Worm (Caenorhabditis elegans): ENCODE results near the gene nos-3.

DNA sequence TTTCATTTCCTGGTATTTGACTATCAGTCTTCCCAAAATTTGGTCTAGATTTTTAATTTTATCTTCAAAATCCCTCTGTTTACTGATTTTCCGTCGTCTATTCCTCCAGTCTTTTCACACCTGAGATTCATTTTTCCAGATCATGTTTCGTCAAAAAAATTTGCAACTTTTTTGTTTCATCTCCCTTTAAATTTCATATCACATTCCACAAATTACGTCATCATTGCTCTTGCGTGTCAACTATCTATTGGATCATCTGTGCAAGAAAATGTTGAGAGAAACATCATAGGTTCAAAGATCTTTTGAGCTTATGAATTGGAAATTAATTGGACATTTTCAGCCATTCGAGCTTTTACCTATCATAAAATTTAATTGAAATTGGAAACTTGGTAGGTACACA lies 13.3 kb downstream of the nos-3 start:
- TF ChIP-seq unc-39 (tag; optimal IDR thresholded peaks at IDR 0.05): no peak
- no peak for TF ChIP-seq elt-1 (tag; optimal IDR thresholded peaks at IDR 0.05)
- TF ChIP-seq skn-1 (tag; optimal IDR thresholded peaks at IDR 0.05): no peak
- TF ChIP-seq egl-5 (tag; optimal IDR thresholded peaks at IDR 0.05): no peak
- TF ChIP-seq pqm-1 (tag; optimal IDR thresholded peaks at IDR 0.05): no peak
- no peak for TF ChIP-seq ceh-16 (tag; optimal IDR thresholded peaks at IDR 0.05)
- no peak for TF ChIP-seq elt-3 (tag; optimal IDR thresholded peaks at IDR 0.05)
- TF ChIP-seq nhr-12 (tag; optimal IDR thresholded peaks at IDR 0.05): no peak
- TF ChIP-seq ceh-9 (tag; optimal IDR thresholded peaks at IDR 0.05): no peak
- no peak for TF ChIP-seq nhr-77 (tag; optimal IDR thresholded peaks at IDR 0.05)
- TF ChIP-seq unc-62 (GFP tag; optimal IDR thresholded peaks at IDR 0.05): no peak
- TF ChIP-seq fkh-2 (tag; optimal IDR thresholded peaks at IDR 0.05): no peak
- TF ChIP-seq egl-27 (tag; optimal IDR thresholded peaks at IDR 0.05): no peak
